Fruit fly (Drosophila melanogaster) Kc167 (cell line): ENCODE results near the gene Snoo.

Source experiments
- Sin3A ChIP-seq: fragments of >200 bp; optimal IDR thresholded peaks from 2 replicates; lab custom pipeline; 2018; ENCODE audit warnings: missing external identifiers
- psq ChIP-seq: fragments of >200 bp; optimal IDR thresholded peaks from 2 replicates; lab custom pipeline; 2017; ENCODE audit warnings: missing external identifiers

- TF ChIP-seq Sin3A (lab: Kevin White, UChicago) (no peak), psq (lab: Kevin White, UChicago) (no peak)
Measured at dm6 chr2L:7966461-7966846, 17.5 kb downstream of the Snoo start.
